Worm (Caenorhabditis elegans) whole organism, mixed stage, embryonic: ENCODE results near the gene egl-44.
A peak's percentile ranks its signal among the peaks of the same experiment; 100 is the strongest.

Source experiments
- M03D4.4 ChIP-seq: sonication (generic microtip); optimal IDR thresholded peaks from 2 replicates; lab custom pipeline; 2017; ENCODE audit warnings: mild to moderate bottlenecking, missing genetic modification characterization, missing compliant biosample characterization
- blmp-1 ChIP-seq: fragments of 150-350 bp; optimal IDR thresholded peaks from 2 replicates; lab custom pipeline; 2014; ENCODE audit warnings: missing biosample characterization, missing genetic modification characterization
- ceh-39 ChIP-seq: fragments of 150-350 bp; optimal IDR thresholded peaks from 2 replicates; lab custom pipeline; 2014; ENCODE audit warnings: missing biosample characterization, missing genetic modification characterization
- ceh-43 ChIP-seq: fragments of 200-800 bp; sonication (Bioruptor generic); optimal IDR thresholded peaks from 2 replicates; lab custom pipeline; 2018; ENCODE audit warnings: mild to moderate bottlenecking, missing genetic modification characterization, moderate library complexity, missing compliant biosample characterization
- ceh-83 ChIP-seq: fragments of 200-800 bp; sonication (Bioruptor generic); optimal IDR thresholded peaks from 2 replicates; lab custom pipeline; 2018; ENCODE audit warnings: mild to moderate bottlenecking, missing genetic modification characterization, missing compliant biosample characterization
- ces-1 ChIP-seq: fragments of 150-350 bp; optimal IDR thresholded peaks from 2 replicates; lab custom pipeline; 2014; ENCODE audit warnings: missing biosample characterization, missing genetic modification reagents, missing genetic modification characterization
- cnd-1 ChIP-seq: fragments of 200-800 bp; sonication (Bioruptor generic); optimal IDR thresholded peaks from 2 replicates; lab custom pipeline; 2018; ENCODE audit warnings: mild to moderate bottlenecking, missing genetic modification characterization, missing compliant biosample characterization
- elt-3 ChIP-seq: fragments of 150-350 bp; optimal IDR thresholded peaks from 2 replicates; lab custom pipeline; 2014; ENCODE audit warnings: missing biosample characterization, missing genetic modification characterization
- flh-1 ChIP-seq: fragments of 200-800 bp; sonication (Bioruptor generic); optimal IDR thresholded peaks from 2 replicates; lab custom pipeline; 2018; ENCODE audit warnings: mild to moderate bottlenecking, missing genetic modification characterization, moderate library complexity, missing compliant biosample characterization
- ham-2 ChIP-seq: fragments of 200-800 bp; sonication (Bioruptor generic); optimal IDR thresholded peaks from 2 replicates; lab custom pipeline; 2018; ENCODE audit warnings: mild to moderate bottlenecking, missing genetic modification characterization, missing compliant biosample characterization
- hlh-1 ChIP-seq: fragments of 150-350 bp; optimal IDR thresholded peaks from 2 replicates; lab custom pipeline; 2014; ENCODE audit warnings: missing biosample characterization, missing genetic modification reagents, missing genetic modification characterization
- lin-13 ChIP-seq: fragments of 150-350 bp; optimal IDR thresholded peaks from 2 replicates; lab custom pipeline; 2014; ENCODE audit warnings: missing biosample characterization, missing genetic modification characterization
- lin-32 ChIP-seq: fragments of 200-800 bp; sonication (Bioruptor generic); optimal IDR thresholded peaks from 2 replicates; lab custom pipeline; 2018; ENCODE audit warnings: mild to moderate bottlenecking, missing genetic modification characterization, missing compliant biosample characterization
- lsy-2 ChIP-seq: fragments of 150-350 bp; optimal IDR thresholded peaks from 2 replicates; lab custom pipeline; 2014; ENCODE audit warnings: missing biosample characterization, missing genetic modification characterization
- mep-1 ChIP-seq: fragments of 150-350 bp; optimal IDR thresholded peaks from 2 replicates; lab custom pipeline; 2017; ENCODE audit warnings: missing biosample characterization, missing genetic modification reagents, missing genetic modification characterization, inconsistent platforms
- mls-2 ChIP-seq: sonication (generic microtip); optimal IDR thresholded peaks from 2 replicates; lab custom pipeline; 2016; ENCODE audit warnings: mild to moderate bottlenecking, missing genetic modification characterization, moderate library complexity, missing compliant biosample characterization
- nhr-12 ChIP-seq: fragments of 150-350 bp; optimal IDR thresholded peaks from 2 replicates; lab custom pipeline; 2014; ENCODE audit warnings: missing biosample characterization, missing genetic modification characterization
- nhr-2 ChIP-seq: fragments of 150-350 bp; optimal IDR thresholded peaks from 2 replicates; lab custom pipeline; 2014; ENCODE audit warnings: missing biosample characterization, missing genetic modification characterization
- nhr-237 ChIP-seq: fragments of 150-350 bp; optimal IDR thresholded peaks from 2 replicates; lab custom pipeline; 2014; ENCODE audit warnings: missing biosample characterization, missing genetic modification characterization
- nhr-76 ChIP-seq: sonication (generic microtip); optimal IDR thresholded peaks from 2 replicates; lab custom pipeline; 2017; ENCODE audit warnings: missing biosample characterization, missing genetic modification characterization
- pha-4 ChIP-seq: fragments of 150-350 bp; optimal IDR thresholded peaks from 2 replicates; lab custom pipeline; 2018; ENCODE audit warnings: missing biosample characterization, missing genetic modification reagents, missing genetic modification characterization
- sem-2 ChIP-seq: fragments of 200-800 bp; sonication (Bioruptor generic); optimal IDR thresholded peaks from 2 replicates; lab custom pipeline; 2018; ENCODE audit warnings: mild to moderate bottlenecking, missing genetic modification characterization, missing compliant biosample characterization
- snpc-4 ChIP-seq: fragments of 150-350 bp; optimal IDR thresholded peaks from 2 replicates; lab custom pipeline; 2014; ENCODE audit warnings: missing biosample characterization, missing genetic modification characterization
- sptf-1 ChIP-seq: sonication (generic microtip); optimal IDR thresholded peaks from 2 replicates; lab custom pipeline; 2017; ENCODE audit warnings: mild to moderate bottlenecking, missing genetic modification characterization, moderate library complexity, missing compliant biosample characterization
- tbx-8 ChIP-seq: fragments of 200-800 bp; sonication (Bioruptor generic); optimal IDR thresholded peaks from 2 replicates; lab custom pipeline; 2018; ENCODE audit warnings: mild to moderate bottlenecking, missing genetic modification characterization, moderate library complexity, missing compliant biosample characterization
- unc-120 ChIP-seq: sonication (generic microtip); optimal IDR thresholded peaks from 2 replicates; lab custom pipeline; 2017; ENCODE audit warnings: missing genetic modification characterization, missing compliant biosample characterization; ENCODE audit not compliant: poor library complexity, severe bottlenecking
- unc-39 ChIP-seq: fragments of 150-350 bp; optimal IDR thresholded peaks from 2 replicates; lab custom pipeline; 2014; ENCODE audit warnings: missing biosample characterization, missing genetic modification characterization
- unc-62 ChIP-seq: fragments of 150-350 bp; optimal IDR thresholded peaks from 2 replicates; lab custom pipeline; 2014; ENCODE audit warnings: missing biosample characterization, missing genetic modification reagents, missing genetic modification characterization
- zip-8 ChIP-seq: fragments of 150-350 bp; optimal IDR thresholded peaks from 2 replicates; lab custom pipeline; 2014; ENCODE audit warnings: missing biosample characterization, missing genetic modification characterization
- ztf-11 ChIP-seq: fragments of 150-350 bp; optimal IDR thresholded peaks from 2 replicates; lab custom pipeline; 2014; ENCODE audit warnings: missing biosample characterization, missing genetic modification characterization

egl-44 gene

ce11 chrII:5930095-5930653, 1.6 kb downstream of the egl-44 start:
- TF ChIP-seq ces-1 (GFP tag; lab: Kevin White, UChicago) = no peak
- TF ChIP-seq snpc-4 (tag; lab: Kevin White, UChicago) = no peak
- no peak for TF ChIP-seq ceh-43 (GFP tag; lab: Kevin White, UChicago)
- TF ChIP-seq nhr-2 (tag; lab: Kevin White, UChicago) = no peak
- no peak for TF ChIP-seq tbx-8
- no peak for TF ChIP-seq elt-3 (tag; lab: Kevin White, UChicago)
- TF ChIP-seq sem-2 (GFP tag; lab: Kevin White, UChicago) = no peak
- TF ChIP-seq mep-1 = no peak
- no peak for TF ChIP-seq cnd-1 (tag; lab: Kevin White, UChicago)
- TF ChIP-seq ceh-39 = no peak
- TF ChIP-seq flh-1 (GFP tag; lab: Kevin White, UChicago) = no peak

ce11 chrII:5931109-5931508, 2.5 kb downstream of the egl-44 start:
- TF ChIP-seq lin-32 (GFP tag; lab: Kevin White, UChicago) (no peak), nhr-237 (peak; percentile 27), unc-39 (no peak), unc-120 (tag; lab: Kevin White, UChicago) (no peak)

ce11 chrII:5931904-5932764, 3.5 kb downstream of the egl-44 start:
- TF ChIP-seq lsy-2 (tag; lab: Kevin White, UChicago) (no peak), zip-8 (tag; lab: Kevin White, UChicago) (peak; percentile 79), blmp-1 (tag; lab: Kevin White, UChicago) (no peak), elt-3 (tag; lab: Kevin White, UChicago) (no peak), unc-62 (GFP tag; lab: Kevin White, UChicago) (peak; percentile 97), flh-1 (GFP tag; lab: Kevin White, UChicago) (no peak)

- TF ChIP-seq ceh-39 = no peak
- peak; percentile 63 for TF ChIP-seq lin-32 (GFP tag; lab: Kevin White, UChicago)
- TF ChIP-seq mep-1 = no peak
- peak; percentile 72 for TF ChIP-seq cnd-1 (tag; lab: Kevin White, UChicago)
- peak; percentile 24 for TF ChIP-seq sptf-1
- no peak for TF ChIP-seq tbx-8
- peak; percentile 94 for TF ChIP-seq nhr-2 (tag; lab: Kevin White, UChicago)
- no peak for TF ChIP-seq ztf-11
- peak; percentile 27 for TF ChIP-seq mls-2
Measured at ce11 chrII:5933133-5933532, 4.5 kb downstream of the egl-44 start.

ce11 chrII:5933962-5934422, 5.4 kb downstream of the egl-44 start:
- TF ChIP-seq nhr-237 = no peak
- no peak for TF ChIP-seq ceh-83 (GFP tag; lab: Kevin White, UChicago)
- TF ChIP-seq unc-62 (GFP tag; lab: Kevin White, UChicago) = peak; percentile 70
- TF ChIP-seq hlh-1 (tag; lab: Kevin White, UChicago) = peak; percentile 63
- TF ChIP-seq ham-2 (GFP tag; lab: Kevin White, UChicago) = no peak

DNA sequence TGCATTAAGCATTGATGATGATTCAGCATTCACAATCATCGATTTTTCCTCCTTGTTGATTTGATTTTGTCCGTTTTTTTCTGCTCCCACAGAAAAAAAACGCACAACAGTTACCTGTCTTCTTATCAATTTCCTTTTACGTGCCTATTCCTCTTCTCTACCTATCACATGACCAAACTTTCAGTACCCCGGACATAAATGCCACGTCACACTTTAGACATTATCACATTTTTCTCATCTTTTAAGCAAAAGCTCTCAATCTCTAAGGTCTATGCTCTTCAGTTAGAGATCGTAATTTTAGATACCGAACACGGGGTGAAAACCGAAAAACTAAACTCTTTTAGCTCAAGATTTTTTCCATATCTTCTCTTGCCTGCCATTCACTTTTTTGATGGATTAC, 7.4 kb downstream of the egl-44 start:
- TF ChIP-seq nhr-76 (tag; lab: Kevin White, UChicago) (no peak), ceh-43 (GFP tag; lab: Kevin White, UChicago) (no peak), sptf-1 (no peak), snpc-4 (tag; lab: Kevin White, UChicago) (no peak), nhr-2 (tag; lab: Kevin White, UChicago) (no peak)

DNA sequence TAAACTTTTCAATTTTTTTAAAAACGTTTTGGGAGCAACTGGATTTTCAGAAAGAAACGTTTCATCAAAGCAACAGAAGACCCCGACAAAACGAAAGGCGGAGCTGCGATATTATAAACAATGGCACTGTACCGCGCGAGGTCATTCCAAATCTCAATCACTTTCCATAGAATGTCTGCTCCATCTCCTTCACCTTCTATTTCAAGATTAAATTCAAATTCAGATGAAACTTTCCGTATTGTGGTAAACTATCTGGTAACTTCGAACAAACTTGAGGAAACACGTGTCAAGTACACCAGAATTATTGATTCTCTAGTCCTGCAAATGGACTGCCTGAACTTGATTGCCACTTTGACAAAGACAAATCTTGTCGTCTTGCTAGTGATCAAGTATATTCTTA, 12.2 kb downstream of the egl-44 start, which contains the start of gene F28B12.6:
TSS of gene F28B12.6 (plus strand) at position 49 of the 400 bp plus-strand sequence.
- no peak for TF ChIP-seq mep-1
- TF ChIP-seq sem-2 (GFP tag; lab: Kevin White, UChicago) = no peak
- TF ChIP-seq lsy-2 (tag; lab: Kevin White, UChicago) = no peak
- no peak for TF ChIP-seq lin-13 (tag; lab: Kevin White, UChicago)
- no peak for TF ChIP-seq pha-4 (tag; lab: Kevin White, UChicago)
- no peak for TF ChIP-seq hlh-1 (tag; lab: Kevin White, UChicago)
- TF ChIP-seq unc-39 = no peak
- TF ChIP-seq nhr-12 (tag; lab: Kevin White, UChicago) = no peak
- TF ChIP-seq snpc-4 (tag; lab: Kevin White, UChicago) = no peak
- TF ChIP-seq M03D4.4 (tag; lab: Kevin White, UChicago) = no peak
